Fruit fly (Drosophila melanogaster) whole organism, pupa: Measurements from ENCODE around the gene CG5835.

Source experiments
- CG12605 ChIP-seq: fragments of 200-800 bp; sonication (Bioruptor generic); IDR thresholded peaks from 2 replicates; pipeline ENCODE4 v1.3.6; 2022; ENCODE audit warnings: missing biosample characterization, missing genetic modification characterization
- CG13204 ChIP-seq: fragments of 200-800 bp; sonication (Bioruptor generic); optimal IDR thresholded peaks from 2 replicates; lab custom pipeline; 2018; ENCODE audit warnings: missing biosample characterization, mild to moderate bottlenecking, missing genetic modification characterization, moderate library complexity
- CG14655 ChIP-seq: fragments of 200-800 bp; sonication (Bioruptor generic); optimal IDR thresholded peaks from 3 replicates; lab custom pipeline; 2017; ENCODE audit warnings: mild to moderate bottlenecking, missing biosample characterization, missing genetic modification reagents, missing genetic modification characterization
- CG15710 ChIP-seq: fragments of 200-800 bp; sonication (Bioruptor generic); optimal IDR thresholded peaks from 2 replicates; lab custom pipeline; 2018; ENCODE audit warnings: missing biosample characterization, mild to moderate bottlenecking, missing genetic modification characterization, moderate library complexity
- CG32121 ChIP-seq: fragments of 200-800 bp; sonication (Bioruptor generic); IDR thresholded peaks from 2 replicates; pipeline ENCODE4 v1.3.6; 2022; ENCODE audit warnings: missing biosample characterization, missing genetic modification characterization
- CG34367 ChIP-seq: fragments of 200-800 bp; sonication (Bioruptor generic); optimal IDR thresholded peaks from 2 replicates; lab custom pipeline; 2018; ENCODE audit warnings: missing biosample characterization, mild to moderate bottlenecking, missing genetic modification characterization
- CG8301 ChIP-seq: fragments of 200-800 bp; sonication (Bioruptor generic); optimal IDR thresholded peaks from 2 replicates; lab custom pipeline; 2018; ENCODE audit warnings: missing biosample characterization, mild to moderate bottlenecking, missing genetic modification characterization
- EcR ChIP-seq: fragments of 200-800 bp; sonication (Bioruptor generic); optimal IDR thresholded peaks from 3 replicates; lab custom pipeline; 2019; ENCODE audit warnings: missing biosample characterization, missing genetic modification characterization, mild to moderate bottlenecking, moderate library complexity, missing genetic modification reagents
- Ets98B ChIP-seq: fragments of 200-800 bp; sonication (Bioruptor generic); IDR thresholded peaks from 2 replicates; pipeline ENCODE4 v1.3.6; 2022; ENCODE audit warnings: missing biosample characterization, missing genetic modification characterization
- fd96Ca ChIP-seq: fragments of 200-800 bp; sonication (Bioruptor generic); IDR thresholded peaks from 3 replicates; pipeline ENCODE4 v1.3.6; 2022; ENCODE audit warnings: missing biosample characterization, missing genetic modification characterization
- gl ChIP-seq: fragments of 200-800 bp; sonication (Bioruptor generic); optimal IDR thresholded peaks from 2 replicates; lab custom pipeline; 2018; ENCODE audit warnings: missing biosample characterization, mild to moderate bottlenecking, missing genetic modification characterization

- TF ChIP-seq CG34367 (tag; lab: Kevin White, UChicago) (peak; percentile 10), gl (tag; lab: Kevin White, UChicago) (peak; percentile 24), CG12605 (GFP tag; lab: Robert Waterston, UW) (peak; percentile 52; the same call in 1 of the 2 replicates), CG13204 (GFP tag; lab: Kevin White, UChicago) (no peak), CG14655 (GFP tag; lab: Kevin White, UChicago) (peak; percentile 79), CG8301 (peak; percentile 76), EcR (no peak), CG15710 (tag; lab: Kevin White, UChicago) (peak; percentile 22), Ets98B (GFP tag; lab: Robert Waterston, UW) (peak; percentile 79), CG32121 (GFP tag; lab: Robert Waterston, UW) (peak; percentile 81), fd96Ca (peak; percentile 66)
Observed at dm6 chr3R:19104123-19104522, 49.4 kb downstream of the CG5835 start.
